Worm (Caenorhabditis elegans): ENCODE data around the gene aqp-10.

- TF ChIP-seq zfp-2 (tag; optimal IDR thresholded peaks at IDR 0.05) (no peak), arid-1 (GFP tag; conservative IDR thresholded peaks at IDR 0.05) (no peak; the same call in 1 of the 2 replicates), R02D3.7 (tag; optimal IDR thresholded peaks at IDR 0.05) (no peak), nhr-237 (tag; optimal IDR thresholded peaks at IDR 0.05) (no peak), dmd-9 (GFP tag; IDR thresholded peaks at IDR 0.05) (0 out of 2 replicates have a peak, but pooled peaks have one; percentile 12), ama-1 (optimal IDR thresholded peaks at IDR 0.05) (no peak), nhr-25 (tag; optimal IDR thresholded peaks at IDR 0.05; ENCODE audit: borderline replicate concordance, insufficient read depth) (peak; percentile 19), pqm-1 (tag; optimal IDR thresholded peaks at IDR 0.05) (no peak), F49E8.2 (tag; optimal IDR thresholded peaks at IDR 0.05; ENCODE audit: borderline replicate concordance) (peak; percentile 31)
These were observed 5.0 kb upstream of the aqp-10 start for ce11 chrII:9774653-9775052.
